Fruit fly (Drosophila melanogaster) whole organism, prepupa: ENCODE data around the gene PolrMT.

Experiments
- CG4318 ChIP-seq: fragments of 200-800 bp; sonication (Bioruptor generic); optimal IDR thresholded peaks from 3 replicates; lab custom pipeline; 2017; ENCODE audit warnings: missing biosample characterization, mild to moderate bottlenecking, missing genetic modification characterization
- fd59A ChIP-seq: fragments of 200-800 bp; sonication (Bioruptor generic); optimal IDR thresholded peaks from 2 replicates; lab custom pipeline; 2017; ENCODE audit warnings: missing biosample characterization, mild to moderate bottlenecking, missing genetic modification characterization, missing genetic modification reagents
- vri ChIP-seq: fragments of 200-800 bp; sonication (Bioruptor generic); optimal IDR thresholded peaks from 3 replicates; lab custom pipeline; 2016; ENCODE audit warnings: missing biosample characterization, mild to moderate bottlenecking, missing genetic modification characterization

DNA sequence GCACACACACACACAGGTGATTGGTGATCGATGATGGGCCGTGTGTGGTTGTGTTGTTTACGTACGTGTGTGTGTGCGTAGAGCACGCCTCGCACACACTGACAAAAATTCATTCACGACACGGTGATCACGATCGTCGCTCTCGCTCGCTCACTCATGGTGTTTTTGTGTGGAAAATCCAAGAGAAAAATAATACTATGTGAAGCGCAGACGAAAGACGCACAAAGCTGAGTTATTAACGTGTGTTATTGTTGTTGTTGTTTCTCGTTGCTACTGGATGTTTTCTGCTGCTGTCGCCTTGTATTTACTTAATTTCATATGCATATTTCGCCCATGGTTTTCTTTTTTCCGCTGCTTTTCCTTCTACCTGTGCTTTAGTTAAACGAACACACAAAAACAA lies 31.1 kb downstream of the PolrMT start:
- TF ChIP-seq CG4318 (GFP tag; lab: Kevin White, UChicago) (no peak), fd59A (no peak), vri (GFP tag; lab: Kevin White, UChicago) (no peak)
